Fruit fly (Drosophila melanogaster): Measurements from ENCODE around the gene bin.

The bin gene

dm6 chr3L:7009411-7009810 lies 19.0 kb downstream of the bin start:
- peak; percentile 5 for TF ChIP-seq CG17806 (tag; optimal IDR thresholded peaks at IDR 0.05)
- TF ChIP-seq Ets98B (GFP tag; IDR thresholded peaks at IDR 0.05), result no peak
- TF ChIP-seq CG15710 (tag; optimal IDR thresholded peaks at IDR 0.05), result peak; percentile 53
- no peak for TF ChIP-seq EcR (GFP tag; optimal IDR thresholded peaks at IDR 0.05)
- no peak for TF ChIP-seq CG12605 (GFP tag; IDR thresholded peaks at IDR 0.05)
- peak; percentile 43 for TF ChIP-seq CG9948 (tag; optimal IDR thresholded peaks at IDR 0.05)
- peak; percentile 63 for TF ChIP-seq CG8159 (tag; optimal IDR thresholded peaks at IDR 0.05)
- TF ChIP-seq Pif1A (GFP tag; optimal IDR thresholded peaks at IDR 0.05), result no peak
- TF ChIP-seq CG4496 (GFP tag; IDR thresholded peaks at IDR 0.05), result no peak
- no peak for TF ChIP-seq CG34367 (tag; optimal IDR thresholded peaks at IDR 0.05)
- TF ChIP-seq CG14655 (GFP tag; optimal IDR thresholded peaks at IDR 0.05), result peak; percentile 47
- TF ChIP-seq Snoo (tag; optimal IDR thresholded peaks at IDR 0.05), result no peak

dm6 chr3L:7009886-7010285 lies 19.5 kb downstream of the bin start:
- TF ChIP-seq EcR (GFP tag; optimal IDR thresholded peaks at IDR 0.05) (no peak), CG13204 (GFP tag; optimal IDR thresholded peaks at IDR 0.05) (no peak), CG12605 (GFP tag; IDR thresholded peaks at IDR 0.05) (no peak)

dm6 chr3L:7012271-7012670 lies 21.8 kb downstream of the bin start:
- TF ChIP-seq Pif1B (GFP tag; optimal IDR thresholded peaks at IDR 0.05) (no peak), CG32121 (GFP tag; IDR thresholded peaks at IDR 0.05) (no peak), fd96Ca (GFP tag; IDR thresholded peaks at IDR 0.05) (no peak), CG12605 (GFP tag; IDR thresholded peaks at IDR 0.05) (no peak), CG13204 (GFP tag; optimal IDR thresholded peaks at IDR 0.05) (no peak), CG9948 (tag; optimal IDR thresholded peaks at IDR 0.05) (no peak), CG15710 (tag; optimal IDR thresholded peaks at IDR 0.05) (no peak), D1 (tag; optimal IDR thresholded peaks at IDR 0.05) (no peak), CG14655 (GFP tag; optimal IDR thresholded peaks at IDR 0.05) (no peak), CG10348 (GFP tag; IDR thresholded peaks at IDR 0.05) (no peak), CG34367 (tag; optimal IDR thresholded peaks at IDR 0.05) (no peak), CG17806 (tag; optimal IDR thresholded peaks at IDR 0.05) (no peak), EcR (GFP tag; optimal IDR thresholded peaks at IDR 0.05) (no peak), CG8301 (tag; optimal IDR thresholded peaks at IDR 0.05) (no peak), Pif1A (GFP tag; optimal IDR thresholded peaks at IDR 0.05) (no peak)

dm6 chr3L:7013568-7014305 lies 23.3 kb downstream of the bin start:
- TF ChIP-seq CG32121 (GFP tag; IDR thresholded peaks at IDR 0.05) (peak; percentile 65), CG8159 (tag; optimal IDR thresholded peaks at IDR 0.05) (no peak), Ets98B (GFP tag; IDR thresholded peaks at IDR 0.05) (peak; percentile 72), fd96Ca (GFP tag; IDR thresholded peaks at IDR 0.05) (peak; percentile 49; the same call in 1 of the 3 replicates), CG13204 (GFP tag; optimal IDR thresholded peaks at IDR 0.05) (no peak), D1 (tag; optimal IDR thresholded peaks at IDR 0.05) (no peak), CG10348 (GFP tag; IDR thresholded peaks at IDR 0.05) (no peak), CG34367 (tag; optimal IDR thresholded peaks at IDR 0.05) (no peak), CG15710 (tag; optimal IDR thresholded peaks at IDR 0.05) (no peak), gl (tag; optimal IDR thresholded peaks at IDR 0.05) (no peak), Snoo (tag; optimal IDR thresholded peaks at IDR 0.05) (no peak), CG4496 (GFP tag; IDR thresholded peaks at IDR 0.05) (peak; percentile 81), Pif1B (GFP tag; optimal IDR thresholded peaks at IDR 0.05) (no peak), CG17806 (tag; optimal IDR thresholded peaks at IDR 0.05) (no peak), CG12605 (GFP tag; IDR thresholded peaks at IDR 0.05) (no peak), CG14655 (GFP tag; optimal IDR thresholded peaks at IDR 0.05) (no peak), EcR (GFP tag; optimal IDR thresholded peaks at IDR 0.05) (no peak), Pif1A (GFP tag; optimal IDR thresholded peaks at IDR 0.05) (peak; percentile 23), CG8301 (tag; optimal IDR thresholded peaks at IDR 0.05) (no peak), CG9948 (tag; optimal IDR thresholded peaks at IDR 0.05) (no peak), rn (GFP tag; IDR thresholded peaks at IDR 0.05) (no peak)

dm6 chr3L:7026694-7027093 lies 36.3 kb downstream of the bin start, which contains the start of gene CG17744:
TSS of gene CG17744 (minus strand) at chr3L:7026794.
- TF ChIP-seq CG8159 (tag; optimal IDR thresholded peaks at IDR 0.05) (no peak), Pif1A (GFP tag; optimal IDR thresholded peaks at IDR 0.05) (no peak), CG14655 (GFP tag; optimal IDR thresholded peaks at IDR 0.05) (no peak), Pif1B (GFP tag; optimal IDR thresholded peaks at IDR 0.05) (no peak), CG13204 (GFP tag; optimal IDR thresholded peaks at IDR 0.05) (no peak), gl (tag; optimal IDR thresholded peaks at IDR 0.05) (no peak), CG9948 (tag; optimal IDR thresholded peaks at IDR 0.05) (no peak)

dm6 chr3L:7035037-7035436 lies 44.6 kb downstream of the bin start:
- TF ChIP-seq gl (tag; optimal IDR thresholded peaks at IDR 0.05) (no peak), EcR (GFP tag; optimal IDR thresholded peaks at IDR 0.05) (no peak), CG8301 (tag; optimal IDR thresholded peaks at IDR 0.05) (no peak)

dm6 chr3L:7037843-7038242 lies 47.4 kb downstream of the bin start:
- TF ChIP-seq CG14655 (GFP tag; optimal IDR thresholded peaks at IDR 0.05) (no peak), CG13204 (GFP tag; optimal IDR thresholded peaks at IDR 0.05) (no peak), CG34367 (tag; optimal IDR thresholded peaks at IDR 0.05) (no peak), CG12605 (GFP tag; IDR thresholded peaks at IDR 0.05) (no peak), CG8301 (tag; optimal IDR thresholded peaks at IDR 0.05) (no peak), rn (GFP tag; IDR thresholded peaks at IDR 0.05) (no peak), CG10348 (GFP tag; IDR thresholded peaks at IDR 0.05) (no peak), Pif1A (GFP tag; optimal IDR thresholded peaks at IDR 0.05) (no peak), CG32121 (GFP tag; IDR thresholded peaks at IDR 0.05) (no peak), D1 (tag; optimal IDR thresholded peaks at IDR 0.05) (no peak), EcR (GFP tag; optimal IDR thresholded peaks at IDR 0.05) (no peak), Pif1B (GFP tag; optimal IDR thresholded peaks at IDR 0.05) (no peak), Snoo (tag; optimal IDR thresholded peaks at IDR 0.05) (no peak), gl (tag; optimal IDR thresholded peaks at IDR 0.05) (no peak)

Data from whole organism, pupa.